Fruit fly (Drosophila melanogaster) Kc167 (cell line): Measurements from ENCODE around the gene CG14551.

Experiments used
- Sin3A ChIP-seq: fragments of >200 bp; optimal IDR thresholded peaks from 2 replicates; lab custom pipeline; 2018; ENCODE audit warnings: missing external identifiers
- h ChIP-seq: fragments of >200 bp; optimal IDR thresholded peaks from 3 replicates; lab custom pipeline; 2018; ENCODE audit warnings: missing external identifiers
- psq ChIP-seq: fragments of >200 bp; optimal IDR thresholded peaks from 2 replicates; lab custom pipeline; 2017; ENCODE audit warnings: missing external identifiers

DNA sequence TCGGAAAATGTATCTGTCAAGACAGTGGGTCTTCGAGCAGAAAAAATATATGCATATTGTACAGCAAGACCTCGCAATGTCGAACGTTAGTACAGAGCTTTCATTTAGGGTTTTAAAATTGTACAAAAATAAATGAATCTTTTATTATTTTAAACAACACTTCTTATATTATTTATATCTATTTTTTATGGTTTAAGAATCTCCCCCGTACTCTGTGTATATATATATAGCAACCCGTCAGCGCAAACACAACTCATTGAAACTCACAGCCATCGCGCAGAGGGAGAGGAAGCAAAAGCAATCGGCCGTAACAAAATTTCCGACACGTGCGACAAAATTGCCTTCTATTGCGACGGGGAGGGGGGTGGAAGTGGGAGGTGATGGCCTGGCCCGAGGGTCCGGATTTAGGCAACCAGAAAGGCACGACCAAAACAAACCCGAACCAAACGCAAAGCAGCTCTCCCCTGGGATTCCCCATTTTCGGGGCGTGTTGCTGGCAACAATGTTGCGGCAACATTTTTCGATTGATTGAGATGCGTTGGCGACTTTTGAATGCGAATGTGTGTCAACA is 43.2 kb upstream of the CG14551 start:
- no peak for TF ChIP-seq Sin3A (lab: Kevin White, UChicago)
- TF ChIP-seq h (lab: Kevin White, UChicago): no peak
- TF ChIP-seq psq (lab: Kevin White, UChicago): no peak
